Fruit fly (Drosophila melanogaster) whole organism, prepupa: ENCODE measurements around the gene Oseg1.

Source experiments
- CG11294 ChIP-seq: fragments of 200-800 bp; sonication (Bioruptor generic); IDR thresholded peaks from 2 replicates; pipeline ENCODE4 v1.3.6; 2022; ENCODE audit warnings: missing biosample characterization, missing genetic modification characterization
- CG11762 ChIP-seq: fragments of 200-800 bp; sonication (Bioruptor generic); optimal IDR thresholded peaks from 3 replicates; lab custom pipeline; 2016; ENCODE audit warnings: missing biosample characterization, missing genetic modification characterization; ENCODE audit not compliant: insufficient read depth
- CG11902 ChIP-seq: fragments of 200-800 bp; sonication (Bioruptor generic); optimal IDR thresholded peaks from 3 replicates; lab custom pipeline; 2016; ENCODE audit warnings: missing biosample characterization, missing genetic modification characterization
- CG15336 ChIP-seq: fragments of 200-800 bp; sonication (Bioruptor generic); IDR thresholded peaks from 2 replicates; pipeline ENCODE4 v1.3.6; 2022; ENCODE audit warnings: missing biosample characterization, missing genetic modification characterization
- CG1621 ChIP-seq: fragments of 200-800 bp; sonication (Bioruptor generic); optimal IDR thresholded peaks from 3 replicates; lab custom pipeline; 2018; ENCODE audit warnings: missing biosample characterization, mild to moderate bottlenecking, missing genetic modification characterization
- CG16779 ChIP-seq: fragments of 200-800 bp; sonication (Bioruptor generic); optimal IDR thresholded peaks from 3 replicates; lab custom pipeline; 2017; ENCODE audit warnings: missing biosample characterization, mild to moderate bottlenecking, missing genetic modification characterization
- CG3032 ChIP-seq: fragments of 200-800 bp; optimal IDR thresholded peaks from 2 replicates; lab custom pipeline; 2019; ENCODE audit warnings: missing biosample characterization, mild to moderate bottlenecking, missing genetic modification characterization, moderate library complexity
- CG31627 ChIP-seq: fragments of 200-800 bp; sonication (Bioruptor generic); optimal IDR thresholded peaks from 3 replicates; lab custom pipeline; 2016; ENCODE audit warnings: missing biosample characterization, missing genetic modification characterization
- CG32006 ChIP-seq: fragments of 200-800 bp; sonication (Bioruptor generic); optimal IDR thresholded peaks from 3 replicates; lab custom pipeline; 2017; ENCODE audit warnings: missing biosample characterization, mild to moderate bottlenecking, missing genetic modification characterization
- CG34406 ChIP-seq: fragments of 200-800 bp; sonication (Bioruptor generic); optimal IDR thresholded peaks from 3 replicates; lab custom pipeline; 2016; ENCODE audit warnings: missing biosample characterization, missing genetic modification characterization
- CG3919 ChIP-seq: fragments of 200-800 bp; sonication (Bioruptor generic); optimal IDR thresholded peaks from 3 replicates; lab custom pipeline; 2016; ENCODE audit warnings: missing biosample characterization, missing genetic modification characterization
- CG6163 ChIP-seq: fragments of 200-800 bp; sonication (Bioruptor generic); IDR thresholded peaks from 3 replicates; pipeline ENCODE4 v1.3.6; 2022; ENCODE audit warnings: missing biosample characterization, missing genetic modification characterization
- CG6792 ChIP-seq: fragments of 200-800 bp; sonication (Bioruptor generic); optimal IDR thresholded peaks from 3 replicates; lab custom pipeline; 2016; ENCODE audit warnings: missing biosample characterization, missing genetic modification characterization
- CG6808 ChIP-seq: fragments of 200-800 bp; sonication (Bioruptor generic); optimal IDR thresholded peaks from 3 replicates; lab custom pipeline; 2017; ENCODE audit warnings: missing biosample characterization, missing genetic modification characterization, mild to moderate bottlenecking, moderate library complexity, missing genetic modification reagents
- CG7368 ChIP-seq: fragments of 200-800 bp; sonication (Bioruptor generic); optimal IDR thresholded peaks from 3 replicates; lab custom pipeline; 2016; ENCODE audit warnings: missing biosample characterization, missing genetic modification characterization
- CG8119 ChIP-seq: fragments of 200-800 bp; sonication (Bioruptor generic); IDR thresholded peaks from 3 replicates; pipeline ENCODE4 v1.3.6; 2022; ENCODE audit warnings: missing biosample characterization, missing genetic modification characterization
- CG8319 ChIP-seq: fragments of 200-800 bp; sonication (Bioruptor generic); optimal IDR thresholded peaks from 3 replicates; lab custom pipeline; 2016; ENCODE audit warnings: missing biosample characterization, missing genetic modification characterization
- CG8632 ChIP-seq: fragments of 200-800 bp; sonication (Bioruptor generic); optimal IDR thresholded peaks from 3 replicates; lab custom pipeline; 2016; ENCODE audit warnings: missing biosample characterization, missing genetic modification characterization
- Eip78C ChIP-seq: fragments of 200-800 bp; sonication (Bioruptor generic); peaks from one replicate; lab custom pipeline; 2016; ENCODE audit warnings: missing biosample characterization, missing genetic modification characterization
- Eip93F ChIP-seq: fragments of 200-800 bp; sonication (Bioruptor generic); optimal IDR thresholded peaks from 2 replicates; lab custom pipeline; 2016; ENCODE audit warnings: missing biosample characterization, mild to moderate bottlenecking, missing genetic modification characterization
- Ets21C ChIP-seq: fragments of 200-800 bp; sonication (Bioruptor generic); optimal IDR thresholded peaks from 3 replicates; lab custom pipeline; 2016; ENCODE audit warnings: missing biosample characterization, missing genetic modification characterization
- Ets96B ChIP-seq: fragments of 200-800 bp; optimal IDR thresholded peaks from 2 replicates; lab custom pipeline; 2019; ENCODE audit warnings: missing biosample characterization, mild to moderate bottlenecking, missing genetic modification characterization, moderate library complexity
- Gug ChIP-seq: fragments of 200-800 bp; sonication (Bioruptor generic); IDR thresholded peaks from 2 replicates; pipeline ENCODE4 v1.3.6; 2022; ENCODE audit warnings: missing biosample characterization, missing genetic modification characterization
- Hr39 ChIP-seq: fragments of 200-800 bp; sonication (Bioruptor generic); optimal IDR thresholded peaks from 2 replicates; lab custom pipeline; 2016; ENCODE audit warnings: missing biosample characterization, missing genetic modification characterization
- Hr4 ChIP-seq: fragments of 200-800 bp; sonication (Bioruptor generic); optimal IDR thresholded peaks from 3 replicates; lab custom pipeline; 2016; ENCODE audit warnings: missing biosample characterization, missing genetic modification characterization
- Lpt ChIP-seq: fragments of 200-800 bp; sonication (Bioruptor generic); optimal IDR thresholded peaks from 3 replicates; lab custom pipeline; 2016; ENCODE audit warnings: missing biosample characterization, missing genetic modification characterization
- Met ChIP-seq: fragments of 200-800 bp; sonication (Bioruptor generic); optimal IDR thresholded peaks from 3 replicates; lab custom pipeline; 2016; ENCODE audit warnings: missing biosample characterization, missing genetic modification characterization
- OdsH ChIP-seq: fragments of 200-800 bp; sonication (Bioruptor generic); optimal IDR thresholded peaks from 3 replicates; lab custom pipeline; 2016; ENCODE audit warnings: missing biosample characterization, missing genetic modification characterization
- Sox102F ChIP-seq: fragments of 200-800 bp; sonication (Bioruptor generic); optimal IDR thresholded peaks from 2 replicates; lab custom pipeline; 2016; ENCODE audit warnings: missing biosample characterization, mild to moderate bottlenecking, missing genetic modification characterization
- Sox15 ChIP-seq: fragments of 200-800 bp; sonication (Bioruptor generic); optimal IDR thresholded peaks from 3 replicates; lab custom pipeline; 2016; ENCODE audit warnings: missing biosample characterization, missing genetic modification characterization
- achi ChIP-seq: fragments of 200-800 bp; sonication (Bioruptor generic); optimal IDR thresholded peaks from 3 replicates; lab custom pipeline; 2016; ENCODE audit warnings: missing biosample characterization, missing genetic modification characterization
- acj6 ChIP-seq: fragments of 200-800 bp; sonication (Bioruptor generic); optimal IDR thresholded peaks from 3 replicates; lab custom pipeline; 2016; ENCODE audit warnings: missing biosample characterization, missing genetic modification characterization
- dsx ChIP-seq: fragments of 200-800 bp; optimal IDR thresholded peaks from 3 replicates; lab custom pipeline; 2019; ENCODE audit warnings: missing biosample characterization, mild to moderate bottlenecking, missing genetic modification characterization, moderate library complexity; ENCODE audit not compliant: poor library complexity, severe bottlenecking
- esn ChIP-seq: fragments of 200-800 bp; sonication (Bioruptor generic); optimal IDR thresholded peaks from 2 replicates; lab custom pipeline; 2016; ENCODE audit warnings: missing biosample characterization, mild to moderate bottlenecking, missing genetic modification characterization, moderate library complexity
- fd59A ChIP-seq: fragments of 200-800 bp; sonication (Bioruptor generic); optimal IDR thresholded peaks from 2 replicates; lab custom pipeline; 2017; ENCODE audit warnings: missing biosample characterization, mild to moderate bottlenecking, missing genetic modification characterization, missing genetic modification reagents
- fkh ChIP-seq: fragments of 200-800 bp; sonication (Bioruptor generic); optimal IDR thresholded peaks from 3 replicates; lab custom pipeline; 2017; ENCODE audit warnings: missing biosample characterization, mild to moderate bottlenecking, missing genetic modification characterization, moderate library complexity
- lz ChIP-seq: fragments of 200-800 bp; sonication (Bioruptor generic); optimal IDR thresholded peaks from 3 replicates; lab custom pipeline; 2016; ENCODE audit warnings: missing biosample characterization, missing genetic modification characterization
- net ChIP-seq: fragments of 200-800 bp; sonication (Bioruptor generic); optimal IDR thresholded peaks from 3 replicates; lab custom pipeline; 2016; ENCODE audit warnings: missing biosample characterization, missing genetic modification characterization
- pdm3 ChIP-seq: fragments of 200-800 bp; sonication (Bioruptor generic); optimal IDR thresholded peaks from 3 replicates; lab custom pipeline; 2016; ENCODE audit warnings: missing biosample characterization, missing genetic modification characterization
- salr ChIP-seq, 2 experiments: fragments of 200-800 bp; sonication (Bioruptor generic); optimal IDR thresholded peaks; 3 replicates each; lab custom pipeline; 2016 to 2018; ENCODE audit warnings: missing biosample characterization in 2 of 2, missing genetic modification characterization in 2 of 2, mild to moderate bottlenecking in 1 of 2
- svp ChIP-seq: fragments of 200-800 bp; sonication (Bioruptor generic); peaks from one replicate; lab custom pipeline; 2016; ENCODE audit warnings: missing biosample characterization, missing genetic modification characterization
- topi ChIP-seq: fragments of 200-800 bp; sonication (Bioruptor generic); optimal IDR thresholded peaks from 3 replicates; lab custom pipeline; 2016; ENCODE audit warnings: missing biosample characterization, missing genetic modification characterization
- vri ChIP-seq: fragments of 200-800 bp; sonication (Bioruptor generic); optimal IDR thresholded peaks from 3 replicates; lab custom pipeline; 2016; ENCODE audit warnings: missing biosample characterization, mild to moderate bottlenecking, missing genetic modification characterization

Oseg1 gene

dm6 chr3L:8360063-8360642, 52.5 kb downstream of the Oseg1 start (continued):
- TF ChIP-seq CG15336 (GFP tag; lab: Robert Waterston, UW) (no peak), Hr39 (no peak), lz (GFP tag; lab: Kevin White, UChicago) (no peak), achi (GFP tag; lab: Kevin White, UChicago) (no peak), dsx (GFP tag; lab: Kevin White, UChicago) (peak; percentile 20), CG16779 (peak; percentile 6), Hr4 (GFP tag; lab: Kevin White, UChicago) (no peak), vri (GFP tag; lab: Kevin White, UChicago) (no peak), CG6792 (GFP tag; lab: Kevin White, UChicago) (no peak), Eip78C (GFP tag; lab: Kevin White, UChicago) (no peak), CG11762 (GFP tag; lab: Kevin White, UChicago) (no peak), CG6163 (GFP tag; lab: Robert Waterston, UW) (peak; percentile 33; the same call in 2 of the 3 replicates), CG11294 (GFP tag; lab: Robert Waterston, UW) (peak; percentile 8; the same call in 1 of the 2 replicates), OdsH (no peak), Eip93F (GFP tag; lab: Kevin White, UChicago) (peak; percentile 44), esn (GFP tag; lab: Kevin White, UChicago) (no peak), CG1621 (peak; percentile 48), acj6 (no peak), net (GFP tag; lab: Kevin White, UChicago) (no peak), CG3032 (tag; lab: Kevin White, UChicago) (peak; percentile 25), Gug (GFP tag; lab: Robert Waterston, UW) (no peak)

dm6 chr3L:8358776-8359455, 53.7 kb downstream of the Oseg1 start:
- TF ChIP-seq Met (GFP tag; lab: Kevin White, UChicago) = no peak
- peak; percentile 62 for TF ChIP-seq fkh (GFP tag; lab: Kevin White, UChicago)
- TF ChIP-seq CG1621 = no peak
- peak; percentile 36 for TF ChIP-seq Eip78C (GFP tag; lab: Kevin White, UChicago)
- TF ChIP-seq vri (GFP tag; lab: Kevin White, UChicago) = peak; percentile 87
- no peak for TF ChIP-seq Sox102F (GFP tag; lab: Kevin White, UChicago)
- peak; percentile 84 for TF ChIP-seq achi (GFP tag; lab: Kevin White, UChicago)
- no peak for TF ChIP-seq pdm3
- no peak for TF ChIP-seq CG6792 (GFP tag; lab: Kevin White, UChicago)
- TF ChIP-seq Sox15 = no peak

DNA sequence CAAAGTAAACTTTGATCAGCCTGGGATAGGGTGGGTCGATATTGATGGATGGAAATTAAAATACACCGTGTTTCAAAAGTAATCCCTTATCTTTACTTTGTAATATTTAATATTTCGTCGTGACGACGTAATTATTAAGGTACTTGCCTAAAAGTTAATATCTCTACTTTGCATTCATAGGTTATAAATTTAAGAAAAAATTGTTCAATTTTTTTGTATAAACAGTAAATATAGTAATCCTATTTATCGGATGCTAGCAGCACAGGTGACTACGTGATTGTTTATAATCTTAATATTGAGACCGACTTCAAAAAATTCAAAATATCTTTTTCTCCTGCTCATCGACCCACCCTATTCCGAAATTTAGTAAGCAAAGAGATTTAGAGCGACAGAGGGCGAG, 54.5 kb downstream of the Oseg1 start:
- TF ChIP-seq esn (GFP tag; lab: Kevin White, UChicago) = peak; percentile 62
- peak; percentile 83 for TF ChIP-seq svp (GFP tag; lab: Kevin White, UChicago)
- TF ChIP-seq net (GFP tag; lab: Kevin White, UChicago) = no peak
- TF ChIP-seq Eip93F (GFP tag; lab: Kevin White, UChicago) = no peak
- TF ChIP-seq fkh (GFP tag; lab: Kevin White, UChicago) = no peak
- TF ChIP-seq Hr4 (GFP tag; lab: Kevin White, UChicago) = no peak
- TF ChIP-seq topi (GFP tag; lab: Kevin White, UChicago) = no peak
- no peak for TF ChIP-seq dsx (GFP tag; lab: Kevin White, UChicago)
- TF ChIP-seq CG3032 (tag; lab: Kevin White, UChicago) = no peak
- TF ChIP-seq pdm3 = no peak
- TF ChIP-seq salr (GFP tag; optimal IDR thresholded peaks at IDR 0.05; lab: Kevin White, UChicago) = no peak
- TF ChIP-seq CG6163 (GFP tag; lab: Robert Waterston, UW) = 0 out of 3 replicates have a peak, but pooled peaks have one; percentile 37
- TF ChIP-seq Sox102F (GFP tag; lab: Kevin White, UChicago) = no peak
- TF ChIP-seq CG11902 = peak; percentile 4
- TF ChIP-seq CG15336 (GFP tag; lab: Robert Waterston, UW) = peak; percentile 60
- no peak for TF ChIP-seq Ets96B
- no peak for TF ChIP-seq achi (GFP tag; lab: Kevin White, UChicago)
- TF ChIP-seq CG6792 (GFP tag; lab: Kevin White, UChicago) = no peak
- peak; percentile 38 for TF ChIP-seq CG11762 (GFP tag; lab: Kevin White, UChicago)
- no peak for TF ChIP-seq CG34406
- peak; percentile 16 for TF ChIP-seq CG8319 (GFP tag; lab: Kevin White, UChicago)
- no peak for TF ChIP-seq Ets21C (GFP tag; lab: Kevin White, UChicago)
- no peak for TF ChIP-seq CG32006 (GFP tag; lab: Kevin White, UChicago)
- no peak for TF ChIP-seq CG8632
- peak; percentile 53; the same call in 1 of the 3 replicates for TF ChIP-seq CG8119
- TF ChIP-seq CG3919 (GFP tag; lab: Kevin White, UChicago) = no peak
- TF ChIP-seq CG7368 (GFP tag; lab: Kevin White, UChicago) = peak; percentile 24
- TF ChIP-seq fd59A (GFP tag; lab: Kevin White, UChicago) = peak; percentile 32
- peak; percentile 11 for TF ChIP-seq CG31627 (GFP tag; lab: Kevin White, UChicago)
- peak; percentile 68 for TF ChIP-seq CG6808 (GFP tag; lab: Kevin White, UChicago)
- TF ChIP-seq Lpt (GFP tag; lab: Kevin White, UChicago) = no peak
- TF ChIP-seq Hr39 = peak; percentile 22
- no peak for TF ChIP-seq Sox15
- peak; percentile 39 for TF ChIP-seq CG16779
